Fruit fly (Drosophila melanogaster): Measurements from ENCODE around the gene CG13458.

DNA sequence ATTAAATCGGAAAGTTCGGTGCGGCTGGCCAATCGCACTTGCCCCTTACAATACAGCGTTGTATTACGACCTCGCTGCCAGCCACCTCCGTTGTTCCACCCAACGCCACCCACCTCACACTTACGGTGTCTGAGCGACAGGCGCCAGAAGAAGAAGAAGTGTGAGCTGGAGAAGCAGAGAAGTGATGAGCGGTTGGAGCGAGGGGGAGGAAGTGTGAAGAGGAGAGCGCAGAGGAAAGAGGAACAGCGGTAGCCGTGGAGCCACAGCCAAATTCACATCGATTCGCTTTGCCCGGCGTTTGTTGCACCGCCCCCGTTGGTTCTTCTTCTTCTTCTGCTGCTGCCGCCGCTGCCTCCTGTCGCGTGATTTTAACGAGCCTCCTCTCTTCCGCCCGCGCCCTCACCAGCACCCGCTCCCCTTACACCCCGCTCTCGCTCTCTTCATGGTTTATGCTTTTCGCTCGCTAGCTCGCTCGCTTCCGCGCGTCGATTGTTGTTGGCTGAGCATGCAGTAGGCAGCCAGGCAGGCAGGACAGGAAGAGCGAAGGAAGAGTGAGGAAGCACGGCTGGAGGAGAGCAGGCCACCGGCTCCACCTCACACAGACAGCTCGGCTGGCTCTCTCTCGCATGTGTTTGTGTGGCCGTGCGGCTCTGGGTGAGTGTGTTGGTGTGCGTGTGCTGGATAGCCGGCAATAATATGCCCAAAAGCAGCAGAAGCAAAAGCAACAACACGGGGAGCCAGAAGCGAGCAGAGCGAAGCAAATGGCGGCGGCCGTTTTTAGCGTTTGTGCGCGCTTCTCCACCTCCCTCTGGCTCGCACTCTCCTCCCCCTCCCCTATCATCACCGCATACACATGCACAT, 9.1 kb upstream of the CG13458 start:
- TF ChIP-seq h (GFP tag; optimal IDR thresholded peaks at IDR 0.05) = peak; percentile 57
- peak; percentile 3 for TF ChIP-seq Sp1 (GFP tag; optimal IDR thresholded peaks at IDR 0.05)
- peak; percentile 34 for TF ChIP-seq fru (GFP tag; optimal IDR thresholded peaks at IDR 0.05)
- TF ChIP-seq Hr78 (GFP tag; optimal IDR thresholded peaks at IDR 0.05) = peak; percentile 0
- TF ChIP-seq usp (GFP tag; optimal IDR thresholded peaks at IDR 0.05) = no peak
- TF ChIP-seq pan (optimal IDR thresholded peaks at IDR 0.05) = no peak
- TF ChIP-seq Dif (GFP tag; optimal IDR thresholded peaks at IDR 0.05; ENCODE audit: partially characterized antibody) = peak; percentile 37
- no peak for TF ChIP-seq jim (GFP tag; optimal IDR thresholded peaks at IDR 0.05)
- TF ChIP-seq psq (GFP tag; optimal IDR thresholded peaks at IDR 0.05) = peak; percentile 95
- no peak for TF ChIP-seq lola (GFP tag; optimal IDR thresholded peaks at IDR 0.05)
- TF ChIP-seq tai (GFP tag; optimal IDR thresholded peaks at IDR 0.05) = no peak
- no peak for TF ChIP-seq GATAd (GFP tag; optimal IDR thresholded peaks at IDR 0.05)
- TF ChIP-seq brk (GFP tag; optimal IDR thresholded peaks at IDR 0.05) = peak; percentile 52
- no peak for TF ChIP-seq Hnf4 (GFP tag; optimal IDR thresholded peaks at IDR 0.05)

All from whole organism, wandering third instar larva.